Worm (Caenorhabditis elegans): ENCODE results near the gene pdi-1.

pdi-1 gene

ce11 chrIII:3716073-3716659 is 14.9 kb upstream of the pdi-1 start:
- no peak for TF ChIP-seq zip-2 (tag; optimal IDR thresholded peaks at IDR 0.05)
- TF ChIP-seq mes-2 (tag; optimal IDR thresholded peaks at IDR 0.05; ENCODE audit: poor library complexity, severe bottlenecking), result no peak
- no peak for TF ChIP-seq egl-27 (tag; optimal IDR thresholded peaks at IDR 0.05)
- peak; percentile 45 for TF ChIP-seq R02D3.7 (tag; optimal IDR thresholded peaks at IDR 0.05)
- TF ChIP-seq nhr-28 (tag; optimal IDR thresholded peaks at IDR 0.05), result no peak
- TF ChIP-seq nhr-48 (tag; optimal IDR thresholded peaks at IDR 0.05), result no peak
- peak; percentile 63 for TF ChIP-seq lin-38 (GFP tag; IDR thresholded peaks at IDR 0.05)
- no peak for TF ChIP-seq daf-16 (GFP tag; optimal IDR thresholded peaks at IDR 0.05)
- TF ChIP-seq daf-16 (tag; optimal IDR thresholded peaks at IDR 0.05), result no peak
- no peak for TF ChIP-seq mdl-1 (tag; optimal IDR thresholded peaks at IDR 0.05)

DNA sequence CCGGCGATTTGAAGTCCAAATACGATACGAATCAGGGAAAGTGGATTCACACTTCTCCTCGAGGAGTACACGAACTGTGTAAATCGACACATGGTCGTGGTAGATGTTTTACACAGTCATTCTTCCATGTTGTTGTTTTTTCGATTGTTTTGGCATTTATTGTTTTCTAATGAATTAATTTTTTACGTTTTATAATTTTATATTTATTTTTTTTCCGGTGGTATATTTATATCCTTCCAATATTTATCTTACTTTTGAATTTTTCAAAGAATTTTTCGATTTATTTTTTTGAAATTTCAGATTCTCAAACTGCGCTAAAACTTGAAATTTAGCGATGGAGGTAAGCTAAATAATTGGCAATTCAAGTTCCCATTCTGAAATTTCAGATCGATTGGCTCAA is 11.9 kb upstream of the pdi-1 start, which contains the start of gene nrde-1:
nrde-1 (plus strand) TSS at position 301 of the 400 bp plus-strand sequence.
- TF ChIP-seq dmd-8 (GFP tag; IDR thresholded peaks at IDR 0.05), result no peak
- TF ChIP-seq sdz-12 (GFP tag; optimal IDR thresholded peaks at IDR 0.05), result no peak
- TF ChIP-seq lsy-2 (tag; optimal IDR thresholded peaks at IDR 0.05), result no peak
- TF ChIP-seq nhr-237 (tag; optimal IDR thresholded peaks at IDR 0.05), result no peak
- TF ChIP-seq pha-4 (GFP tag; IDR thresholded peaks at IDR 0.05), result no peak
- TF ChIP-seq pha-4 (tag; optimal IDR thresholded peaks at IDR 0.05), result no peak
- no peak for TF ChIP-seq ctbp-1 (GFP tag; IDR thresholded peaks at IDR 0.05)
- no peak for TF ChIP-seq dpl-1 (GFP tag; optimal IDR thresholded peaks at IDR 0.05)
- TF ChIP-seq php-3 (GFP tag; IDR thresholded peaks at IDR 0.05), result no peak

DNA sequence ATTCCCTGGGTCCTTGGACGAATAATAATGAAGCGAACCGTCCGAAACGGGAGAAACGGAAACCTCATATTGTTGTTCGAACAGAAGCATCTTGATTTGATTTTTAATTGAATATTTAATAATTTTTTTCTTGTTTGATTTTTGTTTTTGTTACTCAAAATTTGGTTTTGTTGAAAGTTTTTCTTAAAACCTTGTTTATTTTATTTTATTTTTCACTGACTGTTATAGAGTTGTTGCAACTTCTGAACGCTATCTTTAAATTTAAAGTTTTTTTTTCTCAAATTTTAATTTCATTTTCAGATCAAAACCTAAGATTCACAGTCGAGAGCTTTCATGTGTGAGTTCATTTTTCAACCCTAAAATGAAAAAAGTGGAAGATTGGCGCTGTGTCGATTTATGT is 7.8 kb upstream of the pdi-1 start, which contains the start of gene alkb-8:
alkb-8 (plus strand) TSS at position 301 of the 400 bp plus-strand sequence.
- TF ChIP-seq ZK337.2 (GFP tag; IDR thresholded peaks at IDR 0.05) (no peak), arid-1 (GFP tag; conservative IDR thresholded peaks at IDR 0.05) (no peak), unc-130 (GFP tag; optimal IDR thresholded peaks at IDR 0.05) (no peak)

ce11 chrIII:3706586-3706985 is 5.3 kb upstream of the pdi-1 start, which contains the start of gene dph-1:
Gene dph-1, plus strand, starts transcription at chrIII:3706886.
- TF ChIP-seq pqm-1 (tag; optimal IDR thresholded peaks at IDR 0.05), result no peak
- TF ChIP-seq saeg-2 (GFP tag; IDR thresholded peaks at IDR 0.05), result no peak
- TF ChIP-seq ceh-62 (tag; optimal IDR thresholded peaks at IDR 0.05), result no peak
- no peak for TF ChIP-seq ceh-20 (GFP tag; IDR thresholded peaks at IDR 0.05)
- no peak for TF ChIP-seq lin-1 (GFP tag; IDR thresholded peaks at IDR 0.05)
- no peak for TF ChIP-seq nhr-10 (tag; optimal IDR thresholded peaks at IDR 0.05)
- TF ChIP-seq set-16 (GFP tag; IDR thresholded peaks at IDR 0.05), result no peak
- TF ChIP-seq zag-1 (tag; optimal IDR thresholded peaks at IDR 0.05), result no peak
- no peak for TF ChIP-seq hlh-30 (tag; optimal IDR thresholded peaks at IDR 0.05; ENCODE audit: insufficient read depth)
- no peak for TF ChIP-seq hlh-11 (tag; optimal IDR thresholded peaks at IDR 0.05)
- TF ChIP-seq lin-38 (GFP tag; IDR thresholded peaks at IDR 0.05), result no peak
- TF ChIP-seq lin-15B (tag; optimal IDR thresholded peaks at IDR 0.05), result no peak
- no peak for TF ChIP-seq arid-1 (GFP tag; conservative IDR thresholded peaks at IDR 0.05)
- TF ChIP-seq ztf-11 (tag; optimal IDR thresholded peaks at IDR 0.05), result no peak
- TF ChIP-seq daf-12 (tag; optimal IDR thresholded peaks at IDR 0.05), result no peak
- TF ChIP-seq hif-1 (tag; optimal IDR thresholded peaks at IDR 0.05), result no peak
- no peak for TF ChIP-seq nhr-102 (tag; optimal IDR thresholded peaks at IDR 0.05)
- TF ChIP-seq Y48G9A.11 (GFP tag; IDR thresholded peaks at IDR 0.05), result no peak
- no peak for TF ChIP-seq ztf-7 (tag; optimal IDR thresholded peaks at IDR 0.05)
- no peak for TF ChIP-seq nhr-41 (GFP tag; IDR thresholded peaks at IDR 0.05)

Data from whole organism, L4 larva.